Worm (Caenorhabditis elegans) whole organism, young adult: Measurements from ENCODE around the gene fask-1.

Experiments
- hlh-12 ChIP-seq: sonication (generic microtip); optimal IDR thresholded peaks from 2 replicates; lab custom pipeline; 2016; ENCODE audit warnings: missing genetic modification characterization, missing compliant biosample characterization
- unc-62 ChIP-seq: fragments of 150-350 bp; optimal IDR thresholded peaks from 2 replicates; lab custom pipeline; 2014; ENCODE audit warnings: missing biosample characterization, missing genetic modification reagents, missing genetic modification characterization

DNA sequence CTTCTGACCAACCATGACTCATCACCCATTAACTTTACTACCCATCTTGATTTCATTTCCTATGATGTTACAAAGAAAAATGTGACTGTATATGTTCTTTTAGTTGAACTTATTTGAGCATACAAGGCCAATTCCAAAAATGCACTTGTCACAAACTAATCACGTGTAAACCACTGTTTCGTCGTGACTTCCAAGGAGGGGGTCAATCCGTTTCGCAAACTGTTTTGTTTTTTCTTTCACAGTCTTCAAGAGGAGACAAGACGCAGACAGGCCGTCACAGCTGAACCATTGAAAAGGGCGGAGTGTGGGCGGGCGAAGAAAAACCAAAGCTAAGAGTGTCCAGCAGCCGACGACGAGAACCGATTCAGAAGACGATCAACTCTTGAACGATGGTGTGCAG, 21.4 kb upstream of the fask-1 start, which contains the start of gene C39E9.8:
- no peak for TF ChIP-seq hlh-12
- TF ChIP-seq unc-62 (GFP tag; lab: Kevin White, UChicago), result no peak
